Fruit fly (Drosophila melanogaster) whole organism, wandering third instar larva: ENCODE data around the gene SdicA.
"Not testable (repeated sequence)": the region's sequence is repeated elsewhere in the genome, so short reads cannot be mapped to it uniquely, and the experiment has no call there.

Experiments used
- Abd-B ChIP-seq: fragments of >200 bp; optimal IDR thresholded peaks from 2 replicates; lab custom pipeline; 2017; ENCODE audit warnings: missing biosample characterization, missing genetic modification characterization
- CG32264 ChIP-seq: fragments of 200-800 bp; sonication (Bioruptor generic); optimal IDR thresholded peaks from 2 replicates; lab custom pipeline; 2016; ENCODE audit warnings: missing biosample characterization, missing genetic modification characterization
- CG9705 ChIP-seq: fragments of 200-800 bp; sonication (Bioruptor generic); optimal IDR thresholded peaks from 2 replicates; lab custom pipeline; 2018; ENCODE audit warnings: missing biosample characterization, mild to moderate bottlenecking, missing genetic modification characterization
- Dif ChIP-seq: fragments of 200-275, 200-300 bp; sonication (Bioruptor generic); optimal IDR thresholded peaks from 2 replicates; lab custom pipeline; 2018; ENCODE audit warnings: missing biosample characterization, missing genetic modification characterization; ENCODE audit not compliant: partially characterized antibody
- GATAd ChIP-seq: sonication (Bioruptor generic); optimal IDR thresholded peaks from 2 replicates; lab custom pipeline; 2016; ENCODE audit warnings: missing biosample characterization, missing genetic modification characterization
- HLH106 ChIP-seq: fragments of 200-800 bp; optimal IDR thresholded peaks from 3 replicates; lab custom pipeline; 2019; ENCODE audit warnings: missing biosample characterization, mild to moderate bottlenecking, missing genetic modification characterization, moderate library complexity
- Hr83 ChIP-seq: fragments of 200-300 bp; sonication (Bioruptor generic); optimal IDR thresholded peaks from 2 replicates; lab custom pipeline; 2016; ENCODE audit warnings: missing biosample characterization, mild to moderate bottlenecking, missing genetic modification characterization, moderate library complexity; ENCODE audit not compliant: poor library complexity, severe bottlenecking
- Jra ChIP-seq: sonication (Bioruptor generic); optimal IDR thresholded peaks from 2 replicates; lab custom pipeline; 2016; ENCODE audit warnings: missing biosample characterization, missing genetic modification characterization
- Mio ChIP-seq: sonication (Bioruptor generic); optimal IDR thresholded peaks from 2 replicates; lab custom pipeline; 2016; ENCODE audit warnings: missing biosample characterization, missing genetic modification characterization
- Myc ChIP-seq: fragments of >200 bp; optimal IDR thresholded peaks from 2 replicates; lab custom pipeline; 2017
- N ChIP-seq: fragments of >200 bp; optimal IDR thresholded peaks from 2 replicates; lab custom pipeline; 2018; ENCODE audit warnings: missing biosample characterization, missing external identifiers, missing genetic modification characterization
- OdsH ChIP-seq: fragments of 200-800 bp; sonication (Bioruptor generic); optimal IDR thresholded peaks from 2 replicates; lab custom pipeline; 2016; ENCODE audit warnings: missing biosample characterization, mild to moderate bottlenecking, missing genetic modification characterization
- Sp1 ChIP-seq: fragments of 200-800 bp; sonication (Bioruptor generic); optimal IDR thresholded peaks from 3 replicates; lab custom pipeline; 2019; ENCODE audit warnings: missing biosample characterization, mild to moderate bottlenecking, missing genetic modification characterization, moderate library complexity
- br ChIP-seq: fragments of 200-800 bp; sonication (Bioruptor generic); optimal IDR thresholded peaks from 2 replicates; lab custom pipeline; 2016; ENCODE audit warnings: missing biosample characterization, missing genetic modification characterization
- brk ChIP-seq: fragments of 200-800 bp; sonication (Bioruptor generic); optimal IDR thresholded peaks from 2 replicates; lab custom pipeline; 2016; ENCODE audit warnings: missing biosample characterization, mild to moderate bottlenecking, missing genetic modification characterization
- dl ChIP-seq, 2 experiments: fragments of 175-275, 200-275 bp in 1 of 2; fragments of 200-275 bp in 1 of 2; sonication (Bioruptor generic); optimal IDR thresholded peaks; lab custom pipeline; 2018; ENCODE audit warnings: mild to moderate bottlenecking in 2 of 2, missing biosample characterization in 2 of 2, missing genetic modification characterization in 2 of 2, moderate library complexity in 2 of 2; ENCODE audit not compliant: partially characterized antibody in 2 of 2, insufficient read depth in 1 of 2
- dmrt93B ChIP-seq: fragments of 200-800 bp; sonication (Bioruptor generic); optimal IDR thresholded peaks from 2 replicates; lab custom pipeline; 2018; ENCODE audit warnings: missing biosample characterization, mild to moderate bottlenecking, missing genetic modification characterization
- dsf ChIP-seq: sonication (Bioruptor generic); optimal IDR thresholded peaks from 2 replicates; lab custom pipeline; 2016; ENCODE audit warnings: missing biosample characterization, missing genetic modification characterization, borderline replicate concordance
- ey ChIP-seq: fragments of 200-800 bp; sonication (Bioruptor generic); optimal IDR thresholded peaks from 2 replicates; lab custom pipeline; 2016; ENCODE audit warnings: missing biosample characterization, missing genetic modification characterization
- foxo ChIP-seq, 2 experiments: fragments of 200-800 bp; sonication (Bioruptor generic); optimal IDR thresholded peaks; 2 replicates in 1 of 2; 3 replicates in 1 of 2; lab custom pipeline; 2016 to 2017; ENCODE audit warnings: missing biosample characterization in 2 of 2, missing genetic modification characterization in 2 of 2
- fru ChIP-seq: fragments of 200-800 bp; sonication (Bioruptor generic); optimal IDR thresholded peaks from 3 replicates; lab custom pipeline; 2016; ENCODE audit warnings: missing biosample characterization, mild to moderate bottlenecking, missing genetic modification characterization
- h ChIP-seq: fragments of 200-800 bp; sonication (Bioruptor generic); optimal IDR thresholded peaks from 3 replicates; lab custom pipeline; 2016; ENCODE audit warnings: missing biosample characterization, mild to moderate bottlenecking, missing genetic modification characterization
- jim ChIP-seq: fragments of 175-275, 200-325 bp; sonication (Bioruptor generic); optimal IDR thresholded peaks from 2 replicates; lab custom pipeline; 2016; ENCODE audit warnings: missing biosample characterization, mild to moderate bottlenecking, missing genetic modification characterization
- pan ChIP-seq: fragments of >200 bp; optimal IDR thresholded peaks from 2 replicates; lab custom pipeline; 2017
- psq ChIP-seq: fragments of 200-800 bp; sonication (Bioruptor generic); optimal IDR thresholded peaks from 3 replicates; lab custom pipeline; 2017; ENCODE audit warnings: missing biosample characterization, mild to moderate bottlenecking, missing genetic modification characterization, moderate library complexity
- rgr ChIP-seq: fragments of 200-800 bp; sonication (Bioruptor generic); optimal IDR thresholded peaks from 3 replicates; lab custom pipeline; 2016; ENCODE audit warnings: missing biosample characterization, mild to moderate bottlenecking, missing genetic modification characterization
- sage ChIP-seq: fragments of 200-800 bp; sonication (Bioruptor generic); optimal IDR thresholded peaks from 2 replicates; lab custom pipeline; 2016; ENCODE audit warnings: missing biosample characterization, mild to moderate bottlenecking, missing genetic modification characterization
- sv ChIP-seq: fragments of 200-800 bp; sonication (Bioruptor generic); optimal IDR thresholded peaks from 3 replicates; lab custom pipeline; 2016; ENCODE audit warnings: missing biosample characterization, missing genetic modification characterization
- woc ChIP-seq: sonication (Bioruptor generic); optimal IDR thresholded peaks from 2 replicates; lab custom pipeline; 2016; ENCODE audit warnings: missing biosample characterization, mild to moderate bottlenecking, missing genetic modification characterization

Gene SdicA

DNA sequence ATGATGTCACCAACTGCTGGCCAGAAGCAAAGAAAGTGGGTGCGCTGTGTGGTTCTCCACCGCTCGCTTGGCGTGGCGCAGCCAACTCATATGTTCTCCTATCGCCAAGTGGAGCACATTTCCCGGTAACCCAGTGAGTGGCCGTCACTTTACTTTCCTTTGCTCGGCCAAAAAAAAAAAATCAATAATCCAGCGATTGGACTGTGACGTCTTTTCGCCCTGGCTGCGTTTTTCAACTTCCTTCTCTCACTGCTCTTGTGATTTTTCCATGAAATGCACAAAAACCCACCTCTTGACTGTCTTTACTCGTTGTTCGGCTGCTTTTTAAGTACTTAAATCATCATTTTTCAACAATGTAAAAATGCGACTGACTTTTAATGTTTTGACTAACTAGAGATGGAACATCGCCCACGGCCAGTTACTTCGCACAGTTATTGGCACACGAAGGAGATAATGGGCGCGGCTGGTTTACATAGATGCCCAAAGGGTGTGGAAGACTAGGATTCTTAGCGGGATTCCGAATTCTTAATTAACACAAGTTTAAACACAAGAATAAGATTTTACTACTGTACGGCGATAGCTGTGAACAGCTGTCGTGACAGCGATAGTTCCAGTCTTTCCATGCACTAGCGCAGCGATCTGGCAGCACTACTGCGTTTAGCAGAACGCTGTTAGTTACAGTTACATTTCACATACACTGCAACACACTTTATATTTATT, 34.2 kb upstream of the SdicA start, which contains the start of gene sw (continued):
- no peak for TF ChIP-seq GATAd (GFP tag; lab: Kevin White, UChicago)
- no peak for TF ChIP-seq N
- TF ChIP-seq CG9705, result peak; percentile 52
- TF ChIP-seq br (GFP tag; lab: Kevin White, UChicago), result peak; percentile 54
- TF ChIP-seq ey (GFP tag; lab: Kevin White, UChicago), result peak; percentile 56
- TF ChIP-seq fru, result peak; percentile 73
- no peak for TF ChIP-seq OdsH
- TF ChIP-seq dsf (GFP tag; lab: Kevin White, UChicago), result no peak
- TF ChIP-seq Abd-B (GFP tag; lab: Kevin White, UChicago), result no peak
- no peak for TF ChIP-seq Myc (lab: Kevin White, UChicago)
- TF ChIP-seq Hr83 (GFP tag; lab: Kevin White, UChicago), result no peak
- TF ChIP-seq pan (lab: Kevin White, UChicago), result no peak
- no peak for TF ChIP-seq Mio (GFP tag; lab: Kevin White, UChicago)
- peak in 1 of 2 experiments; percentile 53 for TF ChIP-seq foxo (GFP tag; optimal IDR thresholded peaks at IDR 0.05; lab: Kevin White, UChicago)

DNA sequence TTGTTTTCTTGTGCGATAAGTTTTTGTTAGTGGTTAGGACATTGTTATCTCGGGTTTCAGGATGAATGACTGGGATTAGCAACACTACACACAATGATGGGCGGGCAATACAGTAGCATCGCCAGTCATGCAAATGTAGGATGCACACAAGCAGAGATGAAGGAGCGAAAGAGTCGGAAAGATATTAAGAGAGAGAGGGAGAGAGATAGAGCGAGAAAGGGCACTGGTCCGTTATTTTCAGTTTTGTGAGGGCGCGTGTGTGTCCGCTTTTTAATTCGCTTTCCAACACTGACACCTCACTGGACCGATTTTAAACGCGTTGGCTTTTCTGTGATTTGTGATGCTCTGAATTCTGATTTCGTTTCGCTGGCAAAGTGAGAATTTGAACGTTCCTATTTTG, 29.9 kb upstream of the SdicA start:
- no peak for TF ChIP-seq N
- no peak for TF ChIP-seq br (GFP tag; lab: Kevin White, UChicago)
- TF ChIP-seq dl (GFP tag; optimal IDR thresholded peaks at IDR 0.05; lab: Kevin White, UChicago; ENCODE audit: insufficient read depth in 1 of 2, partially characterized antibody in 2 of 2), result no peak
- no peak for TF ChIP-seq fru
- no peak for TF ChIP-seq CG32264 (GFP tag; lab: Kevin White, UChicago)
- no peak for TF ChIP-seq Myc (lab: Kevin White, UChicago)
- TF ChIP-seq psq (GFP tag; lab: Kevin White, UChicago), result no peak
- no peak for TF ChIP-seq rgr (GFP tag; lab: Kevin White, UChicago)
- no peak for TF ChIP-seq dmrt93B (GFP tag; lab: Kevin White, UChicago)
- TF ChIP-seq CG9705, result no peak
- no peak for TF ChIP-seq woc (GFP tag; lab: Kevin White, UChicago)
- TF ChIP-seq h (GFP tag; lab: Kevin White, UChicago), result no peak
- TF ChIP-seq Jra (GFP tag; lab: Kevin White, UChicago), result no peak
- no peak for TF ChIP-seq HLH106 (tag; lab: Kevin White, UChicago)
- no peak for TF ChIP-seq jim (GFP tag; lab: Kevin White, UChicago)
- no peak for TF ChIP-seq brk
- TF ChIP-seq dsf (GFP tag; lab: Kevin White, UChicago), result no peak
- TF ChIP-seq OdsH, result no peak
- TF ChIP-seq Mio (GFP tag; lab: Kevin White, UChicago), result no peak
- TF ChIP-seq Hr83 (GFP tag; lab: Kevin White, UChicago), result no peak

DNA sequence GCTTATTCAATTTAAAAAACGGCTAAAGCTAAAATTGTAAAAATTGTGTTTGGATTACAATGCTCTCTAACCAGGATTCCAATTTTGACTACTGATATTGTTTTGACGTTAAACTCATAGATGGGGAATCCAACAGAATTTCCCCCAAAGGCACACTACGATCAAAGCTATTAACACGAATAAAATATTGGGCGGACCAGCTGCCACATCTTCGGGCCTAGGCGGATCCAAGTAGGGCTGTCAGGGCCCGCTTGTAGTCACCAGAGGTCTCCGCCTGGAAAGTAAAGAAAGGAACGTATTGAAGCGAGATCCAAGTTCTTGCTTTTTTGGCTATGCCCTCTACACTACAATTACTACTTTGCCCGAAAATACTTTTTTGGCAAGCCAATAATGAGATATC, 23.2 kb upstream of the SdicA start, which contains the start of gene Sdic4:
TSS of gene Sdic4 (minus strand) at position 101 of the 400 bp plus-strand sequence.
- TF ChIP-seq woc (GFP tag; lab: Kevin White, UChicago); brk; CG9705: not testable (repeated sequence)

DNA sequence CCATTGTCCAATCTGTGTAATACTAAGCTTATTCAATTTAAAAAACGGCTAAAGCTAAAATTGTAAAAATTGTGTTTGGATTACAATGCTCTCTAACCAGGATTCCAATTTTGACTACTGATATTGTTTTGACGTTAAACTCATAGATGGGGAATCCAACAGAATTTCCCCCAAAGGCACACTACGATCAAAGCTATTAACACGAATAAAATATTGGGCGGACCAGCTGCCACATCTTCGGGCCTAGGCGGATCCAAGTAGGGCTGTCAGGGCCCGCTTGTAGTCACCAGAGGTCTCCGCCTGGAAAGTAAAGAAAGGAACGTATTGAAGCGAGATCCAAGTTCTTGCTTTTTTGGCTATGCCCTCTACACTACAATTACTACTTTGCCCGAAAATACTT, 15.4 kb upstream of the SdicA start, which contains the start of gene SdicC:
TSS of gene SdicC (minus strand) at position 101 of the 400 bp plus-strand sequence.
- not testable (repeated sequence) for TF ChIP-seq sage, Sp1, Dif (GFP tag; lab: Kevin White, UChicago)

DNA sequence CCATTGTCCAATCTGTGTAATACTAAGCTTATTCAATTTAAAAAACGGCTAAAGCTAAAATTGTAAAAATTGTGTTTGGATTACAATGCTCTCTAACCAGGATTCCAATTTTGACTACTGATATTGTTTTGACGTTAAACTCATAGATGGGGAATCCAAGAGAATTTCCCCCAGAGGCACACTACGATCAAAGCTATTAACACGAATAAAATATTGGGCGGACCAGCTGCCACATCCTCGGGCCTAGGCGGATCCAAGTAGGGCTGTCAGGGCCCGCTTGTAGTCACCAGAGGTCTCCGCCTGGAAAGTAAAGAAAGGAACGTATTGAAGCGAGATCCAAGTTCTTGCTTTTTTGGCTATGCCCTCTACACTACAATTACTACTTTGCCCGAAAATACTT, 7.8 kb upstream of the SdicA start, which contains the start of gene SdicB:
TSS of gene SdicB (minus strand) at position 101 of the 400 bp plus-strand sequence.
- TF ChIP-seq dl (GFP tag; optimal IDR thresholded peaks at IDR 0.05; lab: Kevin White, UChicago; ENCODE audit: insufficient read depth in 1 of 2, partially characterized antibody in 2 of 2); sv; rgr (GFP tag; lab: Kevin White, UChicago): not testable (repeated sequence)
